Worm (Caenorhabditis elegans): ENCODE data around the gene sel-5.

DNA sequence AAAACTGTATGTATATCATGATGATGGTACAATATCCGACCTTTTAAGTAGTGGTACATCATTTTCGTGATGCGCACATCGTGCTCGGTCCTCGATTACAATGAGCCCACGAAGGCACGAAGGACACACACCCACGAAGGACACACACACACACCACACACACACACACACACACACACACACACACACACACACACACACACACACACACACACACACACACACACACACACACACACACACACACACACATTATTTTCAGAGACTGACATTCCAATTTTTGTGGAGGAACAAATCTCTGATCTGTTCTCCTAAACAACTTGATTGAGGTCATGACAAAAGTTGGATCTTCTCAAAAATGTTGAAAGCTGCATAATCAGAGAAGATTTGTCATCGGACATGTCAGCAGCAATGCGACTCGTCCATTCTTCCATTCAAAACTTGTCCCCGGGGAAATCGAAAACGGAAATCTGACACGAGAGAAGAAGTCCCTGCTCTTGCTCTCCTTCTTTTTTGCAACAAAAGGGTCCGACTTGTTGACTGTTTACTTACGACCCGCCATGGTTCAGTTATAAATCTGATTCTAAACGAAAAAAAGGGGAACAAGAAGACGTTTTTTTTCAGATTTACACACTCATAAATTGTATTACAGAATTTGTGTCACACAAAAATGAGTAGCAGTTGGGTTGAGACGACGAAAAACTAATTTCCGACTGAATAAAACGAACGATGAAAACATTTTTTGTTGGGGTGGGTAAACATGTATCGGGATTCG lies 48.1 kb upstream of the sel-5 start:
- TF ChIP-seq ztf-11 (tag; optimal IDR thresholded peaks at IDR 0.05) (no peak), ceh-83 (GFP tag; optimal IDR thresholded peaks at IDR 0.05) (no peak), ham-2 (GFP tag; optimal IDR thresholded peaks at IDR 0.05) (no peak), snpc-4 (tag; optimal IDR thresholded peaks at IDR 0.05) (no peak), unc-62 (GFP tag; optimal IDR thresholded peaks at IDR 0.05) (no peak), lin-13 (tag; optimal IDR thresholded peaks at IDR 0.05) (no peak), nhr-237 (tag; optimal IDR thresholded peaks at IDR 0.05) (no peak), unc-39 (tag; optimal IDR thresholded peaks at IDR 0.05) (no peak), drap-1 (GFP tag; optimal IDR thresholded peaks at IDR 0.05) (peak; percentile 28), elt-1 (tag; optimal IDR thresholded peaks at IDR 0.05; ENCODE audit: borderline replicate concordance, insufficient read depth) (no peak), nhr-76 (tag; optimal IDR thresholded peaks at IDR 0.05) (no peak), ceh-43 (GFP tag; optimal IDR thresholded peaks at IDR 0.05) (no peak), elt-3 (tag; optimal IDR thresholded peaks at IDR 0.05) (no peak)
